Fruit fly (Drosophila melanogaster) whole organism: Measurements from ENCODE around the gene CG15042.

Source experiments
- CG8478 ChIP-seq: fragments of >200 bp; optimal IDR thresholded peaks from 2 replicates; lab custom pipeline; 2018; ENCODE audit warnings: inconsistent platforms
- Dll ChIP-seq: fragments of >200 bp; optimal IDR thresholded peaks from 2 replicates; lab custom pipeline; 2017
- EcR ChIP-seq, 2 experiments: fragments of >200 bp; optimal IDR thresholded peaks; 2 replicates each; lab custom pipeline; 2017; ENCODE audit warnings: missing biosample characterization in 2 of 2, missing genetic modification characterization in 2 of 2, missing genetic modification reagents in 2 of 2
- pan ChIP-seq: fragments of >200 bp; optimal IDR thresholded peaks from 2 replicates; lab custom pipeline; 2017
- psq ChIP-seq: fragments of >200 bp; optimal IDR thresholded peaks from 2 replicates; lab custom pipeline; 2017
- usp ChIP-seq: fragments of >200 bp; optimal IDR thresholded peaks from 2 replicates; lab custom pipeline; 2017; ENCODE audit warnings: missing biosample characterization, missing genetic modification characterization, mixed read lengths

CG15042 gene

dm6 chrX:18528166-18528733 lies at the start of gene CG15042, which contains the start of gene CG15047:
CG15042 (minus strand) TSS chrX:18528266.
CG15047 (plus strand) TSS chrX:18528683.
- TF ChIP-seq usp (GFP tag; lab: Kevin White, UChicago) (no peak), Dll (lab: Kevin White, UChicago) (no peak), EcR (GFP tag; optimal IDR thresholded peaks at IDR 0.05; lab: Kevin White, UChicago) (no peak), pan (no peak), CG8478 (no peak), psq (lab: Kevin White, UChicago) (no peak)

dm6 chrX:18575151-18575550 lies 47.1 kb upstream of the CG15042 start:
- TF ChIP-seq usp (GFP tag; lab: Kevin White, UChicago) (no peak), Dll (lab: Kevin White, UChicago) (no peak), pan (no peak), EcR (GFP tag; optimal IDR thresholded peaks at IDR 0.05; lab: Kevin White, UChicago) (no peak), psq (lab: Kevin White, UChicago) (no peak), CG8478 (no peak)

DNA sequence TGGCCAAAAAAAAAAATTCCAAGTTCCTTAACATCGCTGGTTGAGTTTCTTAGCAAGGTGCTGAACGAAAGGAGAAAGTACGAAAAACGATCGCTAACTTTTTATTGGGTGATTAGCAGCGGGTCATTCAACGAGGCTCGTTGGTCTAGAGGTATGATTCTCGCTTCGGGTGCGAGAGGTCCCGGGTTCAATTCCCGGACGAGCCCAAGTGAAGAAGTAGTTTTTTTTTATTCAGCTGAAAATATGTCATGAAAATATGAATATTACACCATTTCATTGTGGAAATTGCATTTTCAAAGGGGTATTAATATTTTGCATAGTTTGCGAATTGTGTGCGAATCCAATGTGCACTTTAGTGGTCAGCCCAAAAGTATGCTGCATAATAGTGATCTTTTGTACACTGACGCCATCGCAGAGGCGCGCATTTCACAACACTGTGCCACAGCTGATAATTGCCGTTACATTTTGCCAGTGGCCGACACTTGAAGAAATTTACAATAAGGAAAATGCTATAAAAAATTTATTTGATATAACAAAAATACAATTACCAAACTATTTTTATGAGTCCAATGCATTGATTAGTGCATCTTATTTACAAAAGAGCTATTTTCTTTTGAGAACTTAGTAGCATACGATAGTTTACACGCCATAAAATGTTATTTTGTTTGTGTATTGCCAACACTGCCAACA lies 37.7 kb upstream of the CG15042 start:
- TF ChIP-seq Dll (lab: Kevin White, UChicago) = no peak
- no peak for TF ChIP-seq psq (lab: Kevin White, UChicago)
- TF ChIP-seq pan = no peak
- TF ChIP-seq EcR (GFP tag; optimal IDR thresholded peaks at IDR 0.05; lab: Kevin White, UChicago) = no peak
- TF ChIP-seq usp (GFP tag; lab: Kevin White, UChicago) = no peak
- no peak for TF ChIP-seq CG8478

dm6 chrX:18564984-18565383 lies 36.9 kb upstream of the CG15042 start:
- TF ChIP-seq usp (GFP tag; lab: Kevin White, UChicago) (no peak), psq (lab: Kevin White, UChicago) (no peak), EcR (GFP tag; optimal IDR thresholded peaks at IDR 0.05; lab: Kevin White, UChicago) (no peak), CG8478 (no peak), pan (no peak), Dll (lab: Kevin White, UChicago) (no peak)

dm6 chrX:18560584-18560983 lies 32.5 kb upstream of the CG15042 start:
- TF ChIP-seq EcR (GFP tag; optimal IDR thresholded peaks at IDR 0.05; lab: Kevin White, UChicago) = no peak
- no peak for TF ChIP-seq CG8478
- TF ChIP-seq Dll (lab: Kevin White, UChicago) = no peak
- TF ChIP-seq pan = no peak
- TF ChIP-seq psq (lab: Kevin White, UChicago) = no peak
- TF ChIP-seq usp (GFP tag; lab: Kevin White, UChicago) = no peak

- TF ChIP-seq CG8478 = no peak
- TF ChIP-seq psq (lab: Kevin White, UChicago) = no peak
- no peak for TF ChIP-seq Dll (lab: Kevin White, UChicago)
- TF ChIP-seq pan = no peak
- TF ChIP-seq EcR (GFP tag; optimal IDR thresholded peaks at IDR 0.05; lab: Kevin White, UChicago) = no peak
- TF ChIP-seq usp (GFP tag; lab: Kevin White, UChicago) = no peak
Measured at dm6 chrX:18558583-18558982, 30.5 kb upstream of the CG15042 start.

dm6 chrX:18554563-18554962 lies 26.5 kb upstream of the CG15042 start:
- TF ChIP-seq usp (GFP tag; lab: Kevin White, UChicago) = no peak
- no peak for TF ChIP-seq CG8478
- no peak for TF ChIP-seq psq (lab: Kevin White, UChicago)
- no peak for TF ChIP-seq EcR (GFP tag; optimal IDR thresholded peaks at IDR 0.05; lab: Kevin White, UChicago)
- no peak for TF ChIP-seq pan
- no peak for TF ChIP-seq Dll (lab: Kevin White, UChicago)

DNA sequence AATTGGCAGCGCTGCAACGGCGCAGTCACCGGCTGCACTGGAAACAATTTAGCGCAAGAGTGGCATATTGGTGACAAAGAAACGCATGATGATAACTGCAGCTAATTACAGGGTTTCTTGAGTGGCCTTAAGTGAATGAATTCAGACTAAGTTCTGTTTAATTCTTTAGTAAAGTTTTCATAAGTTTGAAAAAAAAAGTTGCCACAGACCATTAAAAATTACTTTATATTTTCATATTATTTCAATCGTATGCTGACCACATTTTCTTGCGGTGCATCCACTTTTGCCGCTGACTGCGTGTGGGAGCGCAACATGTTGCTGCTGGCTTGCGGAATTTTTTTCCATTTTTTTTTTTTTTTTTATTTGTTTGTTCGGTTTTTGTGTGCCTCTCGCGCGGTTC lies 24.4 kb upstream of the CG15042 start:
- TF ChIP-seq pan (no peak), CG8478 (no peak), usp (GFP tag; lab: Kevin White, UChicago) (no peak), EcR (GFP tag; optimal IDR thresholded peaks at IDR 0.05; lab: Kevin White, UChicago) (no peak), psq (lab: Kevin White, UChicago) (no peak), Dll (lab: Kevin White, UChicago) (no peak)

DNA sequence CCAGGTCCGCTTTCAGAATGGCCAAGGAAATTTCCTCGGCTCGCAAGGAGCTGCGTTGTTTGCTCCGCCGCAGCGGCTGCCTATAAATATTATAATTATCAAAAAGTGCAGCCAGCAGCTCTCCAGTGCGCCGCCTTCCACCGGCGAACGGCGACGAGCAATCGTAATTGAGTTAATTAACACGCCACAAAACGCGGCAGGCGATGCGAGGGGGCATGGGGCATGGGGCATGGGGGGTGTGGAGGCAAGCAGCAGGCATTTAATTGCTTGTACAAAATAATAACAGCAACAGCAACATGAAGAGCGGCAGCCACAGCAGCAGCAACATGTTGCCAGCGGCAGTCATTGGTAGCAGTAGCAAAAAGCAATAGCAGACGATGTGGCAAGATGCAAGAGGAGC lies 22.7 kb upstream of the CG15042 start:
- TF ChIP-seq psq (lab: Kevin White, UChicago) (no peak), pan (no peak), usp (GFP tag; lab: Kevin White, UChicago) (no peak), Dll (lab: Kevin White, UChicago) (no peak), CG8478 (no peak), EcR (GFP tag; optimal IDR thresholded peaks at IDR 0.05; lab: Kevin White, UChicago) (no peak)

dm6 chrX:18547707-18548106 lies 19.6 kb upstream of the CG15042 start:
- TF ChIP-seq Dll (lab: Kevin White, UChicago) (no peak), CG8478 (no peak), psq (lab: Kevin White, UChicago) (no peak), usp (GFP tag; lab: Kevin White, UChicago) (no peak), EcR (GFP tag; optimal IDR thresholded peaks at IDR 0.05; lab: Kevin White, UChicago) (no peak), pan (no peak)

- no peak for TF ChIP-seq EcR (GFP tag; optimal IDR thresholded peaks at IDR 0.05; lab: Kevin White, UChicago)
- no peak for TF ChIP-seq pan
- TF ChIP-seq psq (lab: Kevin White, UChicago) = no peak
- TF ChIP-seq usp (GFP tag; lab: Kevin White, UChicago) = no peak
- TF ChIP-seq CG8478 = no peak
- TF ChIP-seq Dll (lab: Kevin White, UChicago) = no peak
Measured at dm6 chrX:18546785-18547184, 18.7 kb upstream of the CG15042 start.

DNA sequence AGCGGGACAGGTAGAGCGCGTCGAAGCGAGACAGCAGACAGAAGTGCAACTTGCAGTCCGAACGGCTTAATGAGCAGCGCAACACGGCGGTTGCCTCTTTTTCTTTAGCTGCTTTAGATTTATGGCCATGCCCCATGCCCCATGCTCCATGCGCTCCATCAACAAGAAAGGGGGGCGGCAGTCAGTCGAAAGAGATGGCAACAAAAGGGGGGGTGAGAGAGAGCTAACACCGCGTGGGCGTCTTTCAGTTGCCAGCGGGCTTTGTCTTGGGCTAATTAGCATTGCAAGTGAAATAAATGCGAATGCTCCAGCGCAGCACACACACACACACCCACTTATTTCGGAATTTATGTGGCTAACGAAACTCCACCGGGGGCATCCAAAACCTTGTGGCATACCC lies 17.1 kb upstream of the CG15042 start:
- no peak for TF ChIP-seq usp (GFP tag; lab: Kevin White, UChicago)
- TF ChIP-seq pan = no peak
- TF ChIP-seq EcR (GFP tag; optimal IDR thresholded peaks at IDR 0.05; lab: Kevin White, UChicago) = no peak
- no peak for TF ChIP-seq psq (lab: Kevin White, UChicago)
- TF ChIP-seq Dll (lab: Kevin White, UChicago) = no peak
- no peak for TF ChIP-seq CG8478
